Worm (Caenorhabditis elegans) whole organism, midembryonic: ENCODE measurements around the gene fln-1.

ENCODE experiments used
- flt-1 ChIP-seq: fragments of 200-800 bp; sonication (Bioruptor generic); IDR thresholded peaks from 2 replicates; pipeline ENCODE4 v1.3.6; 2022; ENCODE audit warnings: missing genetic modification characterization, missing compliant biosample characterization
- klf-2 ChIP-seq: fragments of 200-800 bp; sonication (Bioruptor generic); conservative IDR thresholded peaks from 2 replicates; pipeline ENCODE4 v1.3.6; 2022; ENCODE audit warnings: missing genetic modification reagents, missing genetic modification characterization, missing compliant biosample characterization
- med-1 ChIP-seq: sonication (generic microtip); optimal IDR thresholded peaks from 2 replicates; lab custom pipeline; 2017; ENCODE audit warnings: missing genetic modification characterization, mild to moderate bottlenecking, missing compliant biosample characterization, antibody characterized with exemption, missing genetic modification reagents; ENCODE audit not compliant: insufficient read depth
- ref-1 ChIP-seq: fragments of 200-800 bp; sonication (Bioruptor generic); conservative IDR thresholded peaks from 2 replicates; pipeline ENCODE4 v1.3.6; 2022; ENCODE audit warnings: missing genetic modification reagents, missing genetic modification characterization, missing compliant biosample characterization
- tab-1 ChIP-seq: fragments of 200-800 bp; sonication (Bioruptor generic); IDR thresholded peaks from 2 replicates; pipeline ENCODE4 v1.3.6; 2022; ENCODE audit warnings: missing genetic modification characterization, missing compliant biosample characterization
- ztf-23 ChIP-seq: fragments of 200-800 bp; sonication (Bioruptor generic); IDR thresholded peaks from 2 replicates; pipeline ENCODE4 v1.3.6; 2022; ENCODE audit warnings: missing genetic modification reagents, missing genetic modification characterization, missing compliant biosample characterization

- TF ChIP-seq med-1 (GFP tag; lab: Kevin White, UChicago) (peak; percentile 98), flt-1 (GFP tag; lab: Robert Waterston, UW) (peak; percentile 95), ref-1 (peak; percentile 87), ztf-23 (GFP tag; lab: Robert Waterston, UW) (peak; percentile 98), tab-1 (GFP tag; lab: Robert Waterston, UW) (peak; percentile 97), klf-2 (GFP tag; lab: Robert Waterston, UW) (peak; percentile 99)
These were observed 14.5 kb upstream of the fln-1 start, which contains the start of the genes ears-2 and uncp-18 for ce11 chrIV:390279-390678.
